Worm (Caenorhabditis elegans) whole organism, L3 larva: Measurements from ENCODE around the gene F47D2.11.
"Not testable (repeated sequence)": the region's sequence is repeated elsewhere in the genome, so short reads cannot be mapped to it uniquely, and the experiment has no call there.

Source experiments
- R02D3.7 ChIP-seq: fragments of 150-350 bp; optimal IDR thresholded peaks from 2 replicates; lab custom pipeline; 2014; ENCODE audit warnings: missing biosample characterization, missing genetic modification characterization
- ZK546.5 ChIP-seq: sonication (generic microtip); optimal IDR thresholded peaks from 2 replicates; lab custom pipeline; 2017; ENCODE audit warnings: missing biosample characterization, missing genetic modification characterization
- ama-1 ChIP-seq: fragments of 150-350 bp; optimal IDR thresholded peaks from 2 replicates; lab custom pipeline; 2018
- ceh-16 ChIP-seq: sonication (generic microtip); optimal IDR thresholded peaks from 2 replicates; lab custom pipeline; 2017; ENCODE audit warnings: missing biosample characterization, missing genetic modification characterization
- ceh-28 ChIP-seq: fragments of 150-350 bp; optimal IDR thresholded peaks from 2 replicates; lab custom pipeline; 2014; ENCODE audit warnings: missing biosample characterization, missing genetic modification reagents, missing genetic modification characterization
- ceh-82 ChIP-seq: fragments of 150-350 bp; optimal IDR thresholded peaks from 2 replicates; lab custom pipeline; 2014; ENCODE audit warnings: missing biosample characterization, missing genetic modification characterization
- ceh-9 ChIP-seq: sonication (generic microtip); optimal IDR thresholded peaks from 2 replicates; lab custom pipeline; 2018; ENCODE audit warnings: missing biosample characterization, missing genetic modification characterization
- egl-27 ChIP-seq: sonication (generic microtip); optimal IDR thresholded peaks from 4 replicates; lab custom pipeline; 2017; ENCODE audit warnings: missing biosample characterization, missing genetic modification reagents, missing genetic modification characterization
- egl-5 ChIP-seq: fragments of 150-350 bp; optimal IDR thresholded peaks from 2 replicates; lab custom pipeline; 2017; ENCODE audit warnings: missing biosample characterization, missing genetic modification reagents, missing genetic modification characterization, inconsistent platforms
- elt-1 ChIP-seq: fragments of 150-350 bp; optimal IDR thresholded peaks from 2 replicates; lab custom pipeline; 2014; ENCODE audit warnings: missing biosample characterization, missing genetic modification characterization
- elt-2 ChIP-seq: sonication (generic microtip); optimal IDR thresholded peaks from 2 replicates; lab custom pipeline; 2016; ENCODE audit warnings: missing genetic modification reagents, mild to moderate bottlenecking, missing genetic modification characterization, missing compliant biosample characterization
- eor-1 ChIP-seq, 2 experiments: fragments of 150-350 bp; optimal IDR thresholded peaks; 2 replicates each; lab custom pipeline; 2014 to 2018; ENCODE audit warnings: missing biosample characterization in 2 of 2, missing genetic modification characterization in 2 of 2
- fos-1 ChIP-seq: fragments of 150-350 bp; optimal IDR thresholded peaks from 2 replicates; lab custom pipeline; 2014; ENCODE audit warnings: missing biosample characterization, missing genetic modification characterization
- hmg-11 ChIP-seq: sonication (generic microtip); optimal IDR thresholded peaks from 2 replicates; lab custom pipeline; 2016; ENCODE audit warnings: missing genetic modification characterization, missing compliant biosample characterization
- lin-15B ChIP-seq: fragments of 150-350 bp; optimal IDR thresholded peaks from 2 replicates; lab custom pipeline; 2014; ENCODE audit warnings: missing biosample characterization, missing genetic modification characterization
- lin-39 ChIP-seq: fragments of 150-350 bp; optimal IDR thresholded peaks from 2 replicates; lab custom pipeline; 2018; ENCODE audit warnings: missing biosample characterization, missing genetic modification reagents, missing genetic modification characterization
- mdl-1 ChIP-seq: fragments of 150-350 bp; optimal IDR thresholded peaks from 2 replicates; lab custom pipeline; 2014; ENCODE audit warnings: missing biosample characterization, missing genetic modification characterization
- nhr-11 ChIP-seq: fragments of 150-350 bp; optimal IDR thresholded peaks from 2 replicates; lab custom pipeline; 2014; ENCODE audit warnings: missing biosample characterization, missing genetic modification characterization
- nhr-12 ChIP-seq: fragments of 150-350 bp; optimal IDR thresholded peaks from 2 replicates; lab custom pipeline; 2014; ENCODE audit warnings: missing biosample characterization, missing genetic modification characterization
- nhr-23 ChIP-seq: fragments of 150-350 bp; optimal IDR thresholded peaks from 2 replicates; lab custom pipeline; 2014; ENCODE audit warnings: missing biosample characterization, missing genetic modification reagents, missing genetic modification characterization
- nhr-237 ChIP-seq: fragments of 150-350 bp; optimal IDR thresholded peaks from 2 replicates; lab custom pipeline; 2014; ENCODE audit warnings: missing biosample characterization, missing genetic modification characterization
- nhr-25 ChIP-seq: sonication (generic microtip); optimal IDR thresholded peaks from 2 replicates; lab custom pipeline; 2017; ENCODE audit warnings: missing biosample characterization, missing genetic modification characterization
- nhr-43 ChIP-seq: sonication (generic microtip); optimal IDR thresholded peaks from 2 replicates; lab custom pipeline; 2016; ENCODE audit warnings: mild to moderate bottlenecking, missing genetic modification characterization, missing compliant biosample characterization; ENCODE audit not compliant: poor library complexity, severe bottlenecking
- nhr-76 ChIP-seq: fragments of 150-350 bp; sonication (generic microtip); optimal IDR thresholded peaks from 5 replicates; lab custom pipeline; 2014; ENCODE audit warnings: missing biosample characterization, missing genetic modification characterization
- nhr-77 ChIP-seq: fragments of 150-350 bp; optimal IDR thresholded peaks from 2 replicates; lab custom pipeline; 2014; ENCODE audit warnings: missing biosample characterization, missing genetic modification characterization
- pha-4 ChIP-seq: fragments of 150-350 bp; optimal IDR thresholded peaks from 2 replicates; lab custom pipeline; 2014; ENCODE audit warnings: missing biosample characterization, missing genetic modification reagents, missing genetic modification characterization
- snpc-4 ChIP-seq: fragments of 150-350 bp; optimal IDR thresholded peaks from 2 replicates; lab custom pipeline; 2014; ENCODE audit warnings: missing biosample characterization, missing genetic modification characterization
- tbx-2 ChIP-seq: sonication (generic microtip); optimal IDR thresholded peaks from 2 replicates; lab custom pipeline; 2016; ENCODE audit warnings: mild to moderate bottlenecking, missing genetic modification characterization, missing compliant biosample characterization
- unc-62 ChIP-seq: fragments of 150-350 bp; sonication (generic microtip); optimal IDR thresholded peaks from 4 replicates; lab custom pipeline; 2014; ENCODE audit warnings: missing biosample characterization, missing genetic modification reagents, missing genetic modification characterization
- zag-1 ChIP-seq: fragments of 150-350 bp; optimal IDR thresholded peaks from 2 replicates; lab custom pipeline; 2014; ENCODE audit warnings: missing biosample characterization, missing genetic modification characterization
- ztf-11 ChIP-seq: fragments of 150-350 bp; optimal IDR thresholded peaks from 2 replicates; lab custom pipeline; 2014; ENCODE audit warnings: missing biosample characterization, missing genetic modification characterization
- ztf-4 ChIP-seq: fragments of 150-350 bp; optimal IDR thresholded peaks from 2 replicates; lab custom pipeline; 2014; ENCODE audit warnings: missing biosample characterization, missing genetic modification characterization

F47D2.11 gene

ce11 chrV:4284737-4285136, 11.1 kb downstream of the F47D2.11 start, which contains the start of gene srt-19:
TSS of gene srt-19 (plus strand) at chrV:4285037.
- TF ChIP-seq nhr-23 (tag; lab: Kevin White, UChicago); ceh-82 (tag; lab: Kevin White, UChicago); nhr-43: not testable (repeated sequence)

ce11 chrV:4281699-4282098, 14.1 kb downstream of the F47D2.11 start, which contains the start of gene srt-37:
TSS of gene srt-37 (minus strand) at chrV:4281799.
- TF ChIP-seq mdl-1 (tag; lab: Kevin White, UChicago); ceh-28 (tag; lab: Kevin White, UChicago); fos-1: not testable (repeated sequence)

- not testable (repeated sequence) for TF ChIP-seq ceh-16 (tag; lab: Kevin White, UChicago); nhr-12 (tag; lab: Kevin White, UChicago); ama-1 (lab: Kevin White, UChicago)
- TF ChIP-seq, all 47 proteins: peak for 0; not testable (repeated sequence) for 47
Observed at ce11 chrV:4278735-4279134, 17.1 kb downstream of the F47D2.11 start, which contains the start of gene srt-20. TSS of gene srt-20 (minus strand) at chrV:4278835.

- TF ChIP-seq nhr-11 (tag; lab: Kevin White, UChicago) (no peak), elt-2 (no peak), zag-1 (tag; lab: Kevin White, UChicago) (no peak), egl-5 (tag; lab: Kevin White, UChicago) (no peak), nhr-77 (tag; lab: Kevin White, UChicago) (no peak), snpc-4 (tag; lab: Kevin White, UChicago) (no peak), ztf-11 (tag; lab: Kevin White, UChicago) (no peak), elt-1 (no peak), ama-1 (lab: Kevin White, UChicago) (no peak), ceh-9 (tag; lab: Kevin White, UChicago) (no peak), lin-15B (tag; lab: Kevin White, UChicago) (no peak), nhr-25 (tag; lab: Kevin White, UChicago) (no peak), ZK546.5 (tag; lab: Kevin White, UChicago) (no peak), egl-27 (tag; lab: Kevin White, UChicago) (no peak), lin-39 (tag; lab: Kevin White, UChicago) (no peak), mdl-1 (tag; lab: Kevin White, UChicago) (no peak), unc-62 (GFP tag; lab: Kevin White, UChicago) (no peak), ceh-28 (tag; lab: Kevin White, UChicago) (no peak)
Observed at ce11 chrV:4273372-4273771, 22.4 kb downstream of the F47D2.11 start.

DNA sequence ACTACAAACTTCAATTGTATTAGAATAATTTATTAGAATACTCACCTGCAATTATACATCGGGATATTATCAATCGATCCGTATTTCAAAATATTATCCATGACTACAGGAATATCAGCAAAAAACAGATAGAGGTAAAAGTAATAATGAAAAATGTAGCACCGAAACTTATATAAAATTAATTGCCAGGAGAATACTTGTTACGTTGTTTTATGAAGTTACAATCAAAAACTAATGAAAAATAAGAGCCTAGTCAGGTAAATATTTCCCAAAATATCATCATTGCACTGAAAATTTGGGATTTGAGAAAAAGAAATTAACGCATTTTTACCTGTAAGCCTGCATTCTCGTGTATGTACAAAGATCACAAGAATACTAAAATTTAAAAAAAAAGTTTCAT, 24.6 kb downstream of the F47D2.11 start, which contains the start of gene srt-38:
Gene srt-38, minus strand, starts transcription at position 101 of the 400 bp plus-strand sequence.
- TF ChIP-seq ceh-82, R02D3.7, nhr-77 (tag; lab: Kevin White, UChicago): not testable (repeated sequence)

- not testable (repeated sequence) for TF ChIP-seq nhr-11, nhr-77, tbx-2 (tag; lab: Kevin White, UChicago)
- TF ChIP-seq, all 47 proteins: peak for 0; not testable (repeated sequence) for 47
Observed at ce11 chrV:4268213-4268612, 27.6 kb downstream of the F47D2.11 start, which contains the start of gene srt-36. TSS of gene srt-36 (minus strand) at chrV:4268313.

DNA sequence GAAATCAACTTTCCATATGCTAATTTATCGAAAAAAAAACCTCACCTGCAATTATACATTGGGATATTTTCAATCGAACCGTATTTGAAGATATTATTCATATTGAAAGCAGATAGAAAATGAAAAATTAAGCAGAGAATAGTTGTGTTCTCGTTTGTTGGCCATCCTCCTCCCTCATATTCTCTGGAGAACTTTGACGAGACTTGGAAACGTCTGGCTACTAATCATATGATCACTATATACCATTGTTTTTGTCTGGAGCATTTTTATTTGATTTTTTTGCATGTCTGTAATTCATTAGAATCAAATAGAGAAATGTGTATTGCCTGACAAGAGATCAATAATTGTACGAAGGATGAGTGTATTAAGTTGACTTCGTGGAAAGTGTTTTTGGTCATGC, 31.3 kb downstream of the F47D2.11 start, which contains the start of gene srt-35:
Gene srt-35, minus strand, starts transcription at position 101 of the 400 bp plus-strand sequence.
- TF ChIP-seq eor-1 (tag; optimal IDR thresholded peaks at IDR 0.05; lab: Kevin White, UChicago) (no peak), nhr-237 (no peak), lin-15B (tag; lab: Kevin White, UChicago) (no peak), egl-5 (tag; lab: Kevin White, UChicago) (no peak), egl-27 (tag; lab: Kevin White, UChicago) (no peak), ztf-4 (tag; lab: Kevin White, UChicago) (no peak), nhr-76 (no peak), pha-4 (tag; lab: Kevin White, UChicago) (no peak), hmg-11 (tag; lab: Kevin White, UChicago) (no peak), R02D3.7 (tag; lab: Kevin White, UChicago) (no peak), lin-39 (tag; lab: Kevin White, UChicago) (no peak), fos-1 (no peak)
